Fruit fly (Drosophila melanogaster) whole organism, embryonic: ENCODE measurements around the gene Glut1.

Source experiments
- Asciz ChIP-seq: fragments of 200-800 bp; sonication (Bioruptor generic); optimal IDR thresholded peaks from 2 replicates; lab custom pipeline; 2017; ENCODE audit warnings: missing biosample characterization, mild to moderate bottlenecking, missing genetic modification characterization, missing genetic modification reagents
- Bteb2 ChIP-seq: fragments of 200-800 bp; sonication (Bioruptor generic); optimal IDR thresholded peaks from 2 replicates; lab custom pipeline; 2016; ENCODE audit warnings: missing biosample characterization, missing genetic modification characterization
- CG10543 ChIP-seq: fragments of 200-800 bp; sonication (Bioruptor generic); optimal IDR thresholded peaks from 3 replicates; lab custom pipeline; 2017; ENCODE audit warnings: missing biosample characterization, mild to moderate bottlenecking, missing genetic modification characterization, moderate library complexity
- CG11085 ChIP-seq: fragments of 200-800 bp; sonication (Bioruptor generic); IDR thresholded peaks from 2 replicates; pipeline ENCODE4 v1.3.6; 2022; ENCODE audit warnings: missing biosample characterization, missing genetic modification characterization
- CG12104 ChIP-seq: fragments of 200-800 bp; sonication (Bioruptor generic); optimal IDR thresholded peaks from 3 replicates; lab custom pipeline; 2016; ENCODE audit warnings: missing biosample characterization, missing genetic modification characterization
- CG12391 ChIP-seq: fragments of 200-800 bp; sonication (Bioruptor generic); optimal IDR thresholded peaks from 3 replicates; lab custom pipeline; 2018; ENCODE audit warnings: missing biosample characterization, mild to moderate bottlenecking, missing genetic modification characterization, moderate library complexity
- CG12942 ChIP-seq: fragments of 200-800 bp; sonication (Bioruptor generic); optimal IDR thresholded peaks from 3 replicates; lab custom pipeline; 2016; ENCODE audit warnings: missing biosample characterization, missing genetic modification characterization
- CG14965 ChIP-seq: fragments of 200-800 bp; sonication (Bioruptor generic); optimal IDR thresholded peaks from 2 replicates; lab custom pipeline; 2016; ENCODE audit warnings: missing biosample characterization, missing genetic modification characterization, borderline replicate concordance
- CG1603 ChIP-seq: fragments of 200-800 bp; sonication (Bioruptor generic); optimal IDR thresholded peaks from 2 replicates; lab custom pipeline; 2019; ENCODE audit warnings: missing biosample characterization, mild to moderate bottlenecking, missing genetic modification characterization, moderate library complexity
- CG17568 ChIP-seq: fragments of 200-800 bp; sonication (Bioruptor generic); optimal IDR thresholded peaks from 2 replicates; lab custom pipeline; 2018; ENCODE audit warnings: missing biosample characterization, mild to moderate bottlenecking, missing genetic modification characterization, moderate library complexity
- CG17802 ChIP-seq: fragments of 200-800 bp; sonication (Bioruptor generic); optimal IDR thresholded peaks from 2 replicates; lab custom pipeline; 2018; ENCODE audit warnings: missing biosample characterization, mild to moderate bottlenecking, missing genetic modification characterization, moderate library complexity
- CG2129 ChIP-seq: fragments of 200-800 bp; sonication (Bioruptor generic); IDR thresholded peaks from 2 replicates; pipeline ENCODE4 v1.3.6; 2022; ENCODE audit warnings: missing biosample characterization, missing genetic modification characterization; ENCODE audit not compliant: partially characterized antibody
- CG2202 ChIP-seq: fragments of 200-800 bp; sonication (Bioruptor generic); optimal IDR thresholded peaks from 2 replicates; lab custom pipeline; 2018; ENCODE audit warnings: missing biosample characterization, mild to moderate bottlenecking, missing genetic modification characterization
- CG2712 ChIP-seq: fragments of 200-800 bp; optimal IDR thresholded peaks from 3 replicates; lab custom pipeline; 2019; ENCODE audit warnings: missing biosample characterization, mild to moderate bottlenecking, missing genetic modification characterization, moderate library complexity
- CG2889 ChIP-seq: fragments of 200-800 bp; sonication (Bioruptor generic); IDR thresholded peaks from 3 replicates; pipeline ENCODE4 v1.3.6; 2022; ENCODE audit warnings: missing biosample characterization, missing genetic modification characterization
- CG34422 ChIP-seq: fragments of 200-800 bp; sonication (Bioruptor generic); IDR thresholded peaks from 3 replicates; pipeline ENCODE4 v1.3.6; 2022; ENCODE audit warnings: missing biosample characterization, missing genetic modification characterization
- CG4617 ChIP-seq: fragments of 200-800 bp; sonication (Bioruptor generic); optimal IDR thresholded peaks from 3 replicates; lab custom pipeline; 2016; ENCODE audit warnings: missing biosample characterization, missing genetic modification characterization, borderline replicate concordance
- CG4730 ChIP-seq: fragments of 200-800 bp; sonication (Bioruptor generic); IDR thresholded peaks from 2 replicates; pipeline ENCODE4 v1.3.6; 2022; ENCODE audit warnings: missing biosample characterization, missing genetic modification characterization
- CG6813 ChIP-seq: fragments of 200-800 bp; sonication (Bioruptor generic); optimal IDR thresholded peaks from 2 replicates; lab custom pipeline; 2017; ENCODE audit warnings: missing biosample characterization, missing genetic modification characterization, mild to moderate bottlenecking, moderate library complexity, missing genetic modification reagents
- CG7372 ChIP-seq: fragments of 200-800 bp; sonication (Bioruptor generic); IDR thresholded peaks from 2 replicates; pipeline ENCODE4 v1.3.6; 2022; ENCODE audit warnings: missing biosample characterization, missing genetic modification characterization
- CG8924 ChIP-seq: fragments of 200-800 bp; optimal IDR thresholded peaks from 3 replicates; lab custom pipeline; 2019; ENCODE audit warnings: missing biosample characterization, mild to moderate bottlenecking, missing genetic modification characterization, moderate library complexity
- Hr39 ChIP-seq: fragments of >200 bp; optimal IDR thresholded peaks from 2 replicates; lab custom pipeline; 2017
- NC2α ChIP-seq: fragments of 200-800 bp; sonication (Bioruptor generic); optimal IDR thresholded peaks from 2 replicates; lab custom pipeline; 2016; ENCODE audit warnings: missing biosample characterization, missing genetic modification characterization
- Nf-YC ChIP-seq: fragments of 200-800 bp; optimal IDR thresholded peaks from 3 replicates; lab custom pipeline; 2019; ENCODE audit warnings: missing biosample characterization, mild to moderate bottlenecking, missing genetic modification characterization, moderate library complexity
- Oaz ChIP-seq: fragments of 200-800 bp; sonication (Bioruptor generic); IDR thresholded peaks from 2 replicates; pipeline ENCODE4 v1.3.6; 2022; ENCODE audit warnings: missing biosample characterization, missing genetic modification characterization
- PHDP ChIP-seq: fragments of 200-800 bp; sonication (Bioruptor generic); optimal IDR thresholded peaks from 3 replicates; lab custom pipeline; 2018; ENCODE audit warnings: missing biosample characterization, mild to moderate bottlenecking, missing genetic modification characterization, moderate library complexity
- Ssrp ChIP-seq: fragments of 200-800 bp; sonication (Bioruptor generic); optimal IDR thresholded peaks from 2 replicates; lab custom pipeline; 2018; ENCODE audit warnings: missing biosample characterization, mild to moderate bottlenecking, missing genetic modification characterization, moderate library complexity
- Stat92E ChIP-seq, 3 experiments: fragments of >200 bp in 2 of 3; fragments of 200-800 bp in 1 of 3; sonication (Bioruptor generic) in 1 of 3; optimal IDR thresholded peaks; 2 replicates each; lab custom pipeline; 2017 to 2019; ENCODE audit warnings: missing biosample characterization in 3 of 3, missing genetic modification characterization in 3 of 3, mild to moderate bottlenecking in 1 of 3, moderate library complexity in 1 of 3
- Trl ChIP-seq, 3 experiments: fragments of >200 bp in 2 of 3; fragments of 200-800 bp in 1 of 3; sonication (Bioruptor generic) in 1 of 3; optimal IDR thresholded peaks; 2 replicates in 1 of 3; 3 replicates in 2 of 3; lab custom pipeline; 2016 to 2017; ENCODE audit warnings: missing biosample characterization in 1 of 3, missing genetic modification characterization in 1 of 3
- Xbp1 ChIP-seq: fragments of 200-800 bp; sonication (Bioruptor generic); optimal IDR thresholded peaks from 3 replicates; lab custom pipeline; 2016; ENCODE audit warnings: missing biosample characterization, mild to moderate bottlenecking, missing genetic modification characterization
- ac ChIP-seq: fragments of 200-800 bp; sonication (Bioruptor generic); optimal IDR thresholded peaks from 3 replicates; lab custom pipeline; 2017; ENCODE audit warnings: missing biosample characterization, mild to moderate bottlenecking, missing genetic modification characterization
- aop ChIP-seq: fragments of 200-800 bp; sonication (Bioruptor generic); IDR thresholded peaks from 2 replicates; pipeline ENCODE4 v1.3.6; 2022; ENCODE audit warnings: missing biosample characterization, missing genetic modification characterization
- br ChIP-seq: fragments of >200 bp; optimal IDR thresholded peaks from 2 replicates; lab custom pipeline; 2017
- btn ChIP-seq: fragments of 200-800 bp; sonication (Bioruptor generic); optimal IDR thresholded peaks from 2 replicates; lab custom pipeline; 2016; ENCODE audit warnings: missing biosample characterization, missing genetic modification characterization
- cad ChIP-seq: fragments of >200 bp; optimal IDR thresholded peaks from 2 replicates; lab custom pipeline; 2017; ENCODE audit warnings: missing biosample characterization, missing genetic modification characterization
- cato ChIP-seq: fragments of 200-800 bp; sonication (Bioruptor generic); optimal IDR thresholded peaks from 2 replicates; lab custom pipeline; 2016; ENCODE audit warnings: missing biosample characterization, missing genetic modification characterization, borderline replicate concordance
- cwo ChIP-seq: fragments of 200-800 bp; sonication (Bioruptor generic); optimal IDR thresholded peaks from 3 replicates; lab custom pipeline; 2017; ENCODE audit warnings: missing biosample characterization, missing genetic modification characterization, mild to moderate bottlenecking, moderate library complexity, missing genetic modification reagents
- emc ChIP-seq: fragments of 200-800 bp; sonication (Bioruptor generic); optimal IDR thresholded peaks from 2 replicates; lab custom pipeline; 2016; ENCODE audit warnings: missing biosample characterization, missing genetic modification characterization
- esg ChIP-seq: fragments of 200-800 bp; sonication (Bioruptor generic); conservative IDR thresholded peaks from 2 replicates; pipeline ENCODE4 v1.3.6; 2022; ENCODE audit warnings: missing biosample characterization, missing genetic modification characterization
- gt ChIP-seq: fragments of 200-800 bp; sonication (Bioruptor generic); IDR thresholded peaks from 2 replicates; pipeline ENCODE4 v1.3.6; 2022; ENCODE audit warnings: missing biosample characterization, missing genetic modification characterization
- her ChIP-seq: fragments of 200-800 bp; sonication (Bioruptor generic); optimal IDR thresholded peaks from 2 replicates; lab custom pipeline; 2016; ENCODE audit warnings: missing biosample characterization, missing genetic modification characterization
- jigr1 ChIP-seq: fragments of 200-800 bp; sonication (Bioruptor generic); IDR thresholded peaks from 3 replicates; pipeline ENCODE4 v1.3.6; 2022; ENCODE audit warnings: missing biosample characterization, missing genetic modification characterization
- kah ChIP-seq: fragments of 200-800 bp; sonication (Bioruptor generic); optimal IDR thresholded peaks from 2 replicates; lab custom pipeline; 2018; ENCODE audit warnings: missing biosample characterization, mild to moderate bottlenecking, missing genetic modification characterization
- oc ChIP-seq: fragments of 200-800 bp; sonication (Bioruptor generic); optimal IDR thresholded peaks from 2 replicates; lab custom pipeline; 2018; ENCODE audit warnings: missing biosample characterization, mild to moderate bottlenecking, missing genetic modification characterization, moderate library complexity
- otp ChIP-seq: fragments of 200-800 bp; sonication (Bioruptor generic); IDR thresholded peaks from 3 replicates; pipeline ENCODE4, ENCODE4 v1.3.6; 2022; ENCODE audit warnings: missing biosample characterization, missing genetic modification characterization
- peb ChIP-seq: fragments of 200-800 bp; sonication (Bioruptor generic); IDR thresholded peaks from 2 replicates; pipeline ENCODE4 v1.3.6; 2022; ENCODE audit warnings: missing biosample characterization, missing genetic modification characterization
- psq ChIP-seq: fragments of 200-800 bp; sonication (Bioruptor generic); optimal IDR thresholded peaks from 2 replicates; lab custom pipeline; 2017; ENCODE audit warnings: missing biosample characterization, missing genetic modification characterization
- sob ChIP-seq: fragments of 200-800 bp; sonication (Bioruptor generic); IDR thresholded peaks from 2 replicates; pipeline ENCODE4 v1.3.6; 2022; ENCODE audit warnings: missing biosample characterization, missing genetic modification characterization
- z ChIP-seq: fragments of 200-800 bp; sonication (Bioruptor generic); IDR thresholded peaks from 3 replicates; pipeline ENCODE4 v1.3.6; 2022; ENCODE audit warnings: missing biosample characterization, missing genetic modification characterization
- zen ChIP-seq: fragments of 200-800 bp; sonication (Bioruptor generic); optimal IDR thresholded peaks from 3 replicates; lab custom pipeline; 2018; ENCODE audit warnings: missing biosample characterization, mild to moderate bottlenecking, missing genetic modification characterization, moderate library complexity

The Glut1 gene

DNA sequence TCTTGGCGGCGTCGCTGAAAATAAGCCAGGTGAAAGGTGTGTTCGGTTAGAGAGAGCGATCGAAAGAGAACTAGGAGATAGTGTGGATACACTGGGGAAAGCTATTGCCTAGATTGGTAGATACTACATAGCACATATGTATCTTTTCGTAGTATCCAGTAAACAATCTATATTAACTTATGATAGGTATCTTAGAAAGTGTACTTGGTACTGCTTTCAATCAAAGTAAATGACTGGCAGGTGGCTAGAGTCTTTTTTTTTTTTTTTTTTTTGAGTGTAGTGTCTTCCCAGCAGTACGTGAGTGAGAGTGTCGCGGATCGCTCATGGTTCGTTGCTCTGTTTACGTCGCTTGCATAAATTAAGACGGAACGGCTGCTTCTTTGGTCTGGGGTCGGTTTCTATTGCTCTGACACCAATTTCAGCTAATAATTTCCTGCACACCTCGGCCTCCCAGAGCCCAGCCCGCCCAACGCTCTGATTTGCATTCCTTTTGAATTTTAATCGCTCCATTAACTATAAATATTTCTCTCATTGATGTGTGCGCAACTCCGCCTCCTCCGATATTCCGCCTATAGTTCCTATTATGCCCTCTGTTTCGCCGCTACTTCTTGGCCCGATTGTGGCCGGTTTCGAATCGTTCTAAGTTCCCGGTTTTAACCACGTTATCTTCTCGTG lies 115.9 kb downstream of the Glut1 start (continued):
- TF ChIP-seq CG2202 (tag; lab: Kevin White, UChicago), result peak; percentile 27
- peak; percentile 19 for TF ChIP-seq kah
- TF ChIP-seq Oaz (GFP tag; lab: Robert Waterston, UW), result no peak
- TF ChIP-seq zen (tag; lab: Kevin White, UChicago), result peak; percentile 24
- peak; percentile 15 for TF ChIP-seq CG14965 (GFP tag; lab: Kevin White, UChicago)
- peak; percentile 57 for TF ChIP-seq PHDP (tag; lab: Kevin White, UChicago)
- TF ChIP-seq jigr1, result no peak
- TF ChIP-seq CG34422 (GFP tag; lab: Robert Waterston, UW), result no peak
- no peak for TF ChIP-seq CG2129 (GFP tag; lab: Robert Waterston, UW)
- TF ChIP-seq ac, result no peak
- TF ChIP-seq esg (GFP tag; lab: Robert Waterston, UW), result peak; percentile 44; the same call in 1 of the 2 replicates
- no peak for TF ChIP-seq Hr39
- TF ChIP-seq CG12391, result peak; percentile 60
- TF ChIP-seq Bteb2 (GFP tag; lab: Kevin White, UChicago), result no peak
- TF ChIP-seq NC2α, result peak; percentile 29
- no peak for TF ChIP-seq her (GFP tag; lab: Kevin White, UChicago)
- TF ChIP-seq emc (GFP tag; lab: Kevin White, UChicago), result no peak
- peak; percentile 66 for TF ChIP-seq Xbp1 (GFP tag; lab: Kevin White, UChicago)
- TF ChIP-seq CG2712 (tag; lab: Kevin White, UChicago), result peak; percentile 74
- TF ChIP-seq Asciz, result peak; percentile 73
- TF ChIP-seq psq (GFP tag; lab: Kevin White, UChicago), result no peak
- TF ChIP-seq CG1603, result peak; percentile 38
- TF ChIP-seq cwo (GFP tag; lab: Kevin White, UChicago), result peak; percentile 18
- no peak for TF ChIP-seq aop
- TF ChIP-seq CG4617 (GFP tag; lab: Kevin White, UChicago), result no peak
- no peak for TF ChIP-seq CG12104 (GFP tag; lab: Kevin White, UChicago)
- 0 out of 2 replicates have a peak, but pooled peaks have one; percentile 22 for TF ChIP-seq peb
- peak; percentile 1 for TF ChIP-seq CG12942 (GFP tag; lab: Kevin White, UChicago)
- no peak for TF ChIP-seq br (lab: Kevin White, UChicago)
- TF ChIP-seq CG17568 (GFP tag; lab: Kevin White, UChicago), result no peak
- no peak for TF ChIP-seq CG6813 (GFP tag; lab: Kevin White, UChicago)
- TF ChIP-seq CG4730, result peak; percentile 70
- TF ChIP-seq Stat92E (GFP tag; optimal IDR thresholded peaks at IDR 0.05; lab: Kevin White, UChicago), result no peak
- TF ChIP-seq cato (GFP tag; lab: Kevin White, UChicago), result no peak
- no peak for TF ChIP-seq btn (GFP tag; lab: Kevin White, UChicago)
- no peak for TF ChIP-seq z
- no peak for TF ChIP-seq Nf-YC (tag; lab: Kevin White, UChicago)
- no peak for TF ChIP-seq CG2889 (GFP tag; lab: Robert Waterston, UW)
- TF ChIP-seq gt (GFP tag; lab: Robert Waterston, UW), result 0 out of 2 replicates have a peak, but pooled peaks have one; percentile 7
- no peak for TF ChIP-seq Trl (optimal IDR thresholded peaks at IDR 0.05; lab: Kevin White, UChicago)
- TF ChIP-seq Trl (GFP tag; optimal IDR thresholded peaks at IDR 0.05; lab: Kevin White, UChicago), result peak; percentile 44
- peak; percentile 72 for TF ChIP-seq oc (tag; lab: Kevin White, UChicago)
- peak; percentile 30 for TF ChIP-seq CG8924
- peak; percentile 70; the same call in 2 of the 3 replicates for TF ChIP-seq otp (GFP tag; lab: Robert Waterston, UW)
- TF ChIP-seq CG17802 (tag; lab: Kevin White, UChicago), result peak; percentile 47
- no peak for TF ChIP-seq CG7372 (GFP tag; lab: Robert Waterston, UW)
- TF ChIP-seq CG10543, result no peak
- peak; percentile 70 for TF ChIP-seq Ssrp
- peak; percentile 38; the same call in 1 of the 2 replicates for TF ChIP-seq sob
- TF ChIP-seq CG11085 (GFP tag; lab: Robert Waterston, UW), result no peak
- TF ChIP-seq cad, result no peak
